Fruit fly (Drosophila melanogaster) whole organism, embryonic: ENCODE data around the gene CG6398.
A peak's percentile ranks its signal among the peaks of the same experiment; 100 is the strongest.

Experiments used
- Asciz ChIP-seq: fragments of 200-800 bp; sonication (Bioruptor generic); optimal IDR thresholded peaks from 2 replicates; lab custom pipeline; 2017; ENCODE audit warnings: missing biosample characterization, mild to moderate bottlenecking, missing genetic modification characterization, missing genetic modification reagents
- CG11723 ChIP-seq: fragments of 200-800 bp; sonication (Bioruptor generic); optimal IDR thresholded peaks from 2 replicates; lab custom pipeline; 2017; ENCODE audit warnings: missing biosample characterization, mild to moderate bottlenecking, missing genetic modification characterization
- CG14860 ChIP-seq: fragments of 200-800 bp; sonication (Bioruptor generic); IDR thresholded peaks from 3 replicates; pipeline ENCODE4 v1.3.6; 2022; ENCODE audit warnings: missing biosample characterization, missing genetic modification characterization; ENCODE audit not compliant: partially characterized antibody
- CG15479 ChIP-seq: fragments of 200-800 bp; sonication (Bioruptor generic); optimal IDR thresholded peaks from 3 replicates; lab custom pipeline; 2019; ENCODE audit warnings: missing biosample characterization, mild to moderate bottlenecking, missing genetic modification characterization, moderate library complexity
- CG15514 ChIP-seq: fragments of 200-800 bp; sonication (Bioruptor generic); optimal IDR thresholded peaks from 3 replicates; lab custom pipeline; 2017; ENCODE audit warnings: missing biosample characterization, missing genetic modification characterization, mild to moderate bottlenecking, moderate library complexity, missing genetic modification reagents
- CG16863 ChIP-seq: fragments of 200-800 bp; sonication (Bioruptor generic); optimal IDR thresholded peaks from 3 replicates; lab custom pipeline; 2016; ENCODE audit warnings: missing biosample characterization, missing genetic modification characterization
- CG18262 ChIP-seq: fragments of 200-800 bp; optimal IDR thresholded peaks from 3 replicates; lab custom pipeline; 2019; ENCODE audit warnings: missing biosample characterization, mild to moderate bottlenecking, missing genetic modification characterization, moderate library complexity
- CG32767 ChIP-seq: fragments of 200-800 bp; sonication (Bioruptor generic); IDR thresholded peaks from 2 replicates; pipeline ENCODE4 v1.3.6; 2022; ENCODE audit warnings: missing biosample characterization, missing genetic modification characterization
- CG4854 ChIP-seq: fragments of 200-800 bp; sonication (Bioruptor generic); optimal IDR thresholded peaks from 2 replicates; lab custom pipeline; 2016; ENCODE audit warnings: missing biosample characterization, missing genetic modification characterization, inconsistent platforms
- CG6254 ChIP-seq: fragments of 200-800 bp; sonication (Bioruptor generic); optimal IDR thresholded peaks from 3 replicates; lab custom pipeline; 2017; ENCODE audit warnings: mild to moderate bottlenecking, missing biosample characterization, missing genetic modification reagents, missing genetic modification characterization
- CG6683 ChIP-seq: fragments of 200-800 bp; sonication (Bioruptor generic); optimal IDR thresholded peaks from 2 replicates; lab custom pipeline; 2017; ENCODE audit warnings: missing biosample characterization, mild to moderate bottlenecking, missing genetic modification characterization, missing genetic modification reagents
- CG7271 ChIP-seq: fragments of 200-800 bp; sonication (Bioruptor generic); optimal IDR thresholded peaks from 2 replicates; lab custom pipeline; 2018; ENCODE audit warnings: missing biosample characterization, mild to moderate bottlenecking, missing genetic modification characterization, moderate library complexity
- CG7372 ChIP-seq: fragments of 200-800 bp; sonication (Bioruptor generic); IDR thresholded peaks from 2 replicates; pipeline ENCODE4 v1.3.6; 2022; ENCODE audit warnings: missing biosample characterization, missing genetic modification characterization
- CG8290 ChIP-seq, 3 experiments: fragments of 200-800 bp; sonication (Bioruptor generic); optimal IDR thresholded peaks; 2 replicates each; lab custom pipeline; 2016 to 2019; ENCODE audit warnings: missing biosample characterization in 3 of 3, missing genetic modification characterization in 3 of 3, mild to moderate bottlenecking in 2 of 3, moderate library complexity in 1 of 3
- CG8359 ChIP-seq: fragments of 200-800 bp; sonication (Bioruptor generic); optimal IDR thresholded peaks from 2 replicates; lab custom pipeline; 2017; ENCODE audit warnings: missing biosample characterization, mild to moderate bottlenecking, missing genetic modification characterization, borderline replicate concordance
- CG9797 ChIP-seq: fragments of 200-800 bp; sonication (Bioruptor generic); optimal IDR thresholded peaks from 3 replicates; lab custom pipeline; 2018; ENCODE audit warnings: missing biosample characterization, mild to moderate bottlenecking, missing genetic modification characterization
- Dbx ChIP-seq: fragments of 200-800 bp; sonication (Bioruptor generic); IDR thresholded peaks from 3 replicates; pipeline ENCODE4 v1.3.6; 2022; ENCODE audit warnings: missing biosample characterization, missing genetic modification characterization
- Dip2 ChIP-seq: fragments of 200-800 bp; sonication (Bioruptor generic); IDR thresholded peaks from 2 replicates; pipeline ENCODE4 v1.3.6; 2022; ENCODE audit warnings: missing biosample characterization, missing genetic modification characterization
- ERR ChIP-seq: fragments of 200-800 bp; sonication (Bioruptor generic); optimal IDR thresholded peaks from 2 replicates; lab custom pipeline; 2016; ENCODE audit warnings: missing biosample characterization, missing genetic modification characterization
- HLH4C ChIP-seq: fragments of 200-800 bp; sonication (Bioruptor generic); IDR thresholded peaks from 3 replicates; pipeline ENCODE4 v1.3.6; 2022; ENCODE audit warnings: missing biosample characterization, missing genetic modification characterization; ENCODE audit not compliant: partially characterized antibody
- HLHmδ ChIP-seq: fragments of 200-800 bp; sonication (Bioruptor generic); optimal IDR thresholded peaks from 2 replicates; lab custom pipeline; 2018; ENCODE audit warnings: missing biosample characterization, mild to moderate bottlenecking, missing genetic modification characterization, moderate library complexity
- Kr ChIP-seq: fragments of 200-800 bp; sonication (Bioruptor generic); optimal IDR thresholded peaks from 2 replicates; lab custom pipeline; 2017; ENCODE audit warnings: missing biosample characterization, mild to moderate bottlenecking, missing genetic modification characterization
- MBD-R2 ChIP-seq: fragments of 200-800 bp; sonication (Bioruptor generic); IDR thresholded peaks from 2 replicates; pipeline ENCODE4 v1.3.6; 2022; ENCODE audit warnings: missing biosample characterization, missing genetic modification characterization
- MTF-1 ChIP-seq: fragments of 200-800 bp; sonication (Bioruptor generic); optimal IDR thresholded peaks from 2 replicates; lab custom pipeline; 2018; ENCODE audit warnings: missing biosample characterization, mild to moderate bottlenecking, missing genetic modification characterization, borderline replicate concordance
- NC2α ChIP-seq: fragments of 200-800 bp; sonication (Bioruptor generic); optimal IDR thresholded peaks from 2 replicates; lab custom pipeline; 2016; ENCODE audit warnings: missing biosample characterization, missing genetic modification characterization
- Sox100B ChIP-seq: fragments of 200-800 bp; sonication (Bioruptor generic); optimal IDR thresholded peaks from 3 replicates; lab custom pipeline; 2018; ENCODE audit warnings: missing biosample characterization, mild to moderate bottlenecking, missing genetic modification characterization
- Stat92E ChIP-seq, 3 experiments: fragments of >200 bp in 2 of 3; fragments of 200-800 bp in 1 of 3; sonication (Bioruptor generic) in 1 of 3; optimal IDR thresholded peaks; 2 replicates each; lab custom pipeline; 2017 to 2019; ENCODE audit warnings: missing biosample characterization in 3 of 3, missing genetic modification characterization in 3 of 3, mild to moderate bottlenecking in 1 of 3, moderate library complexity in 1 of 3
- ato ChIP-seq: fragments of 200-800 bp; sonication (Bioruptor generic); IDR thresholded peaks from 2 replicates; pipeline ENCODE4 v1.3.6; 2022; ENCODE audit warnings: missing biosample characterization, missing genetic modification characterization; ENCODE audit not compliant: partially characterized antibody
- caup ChIP-seq: fragments of 200-800 bp; sonication (Bioruptor generic); optimal IDR thresholded peaks from 3 replicates; lab custom pipeline; 2017; ENCODE audit warnings: missing biosample characterization, mild to moderate bottlenecking, missing genetic modification characterization, moderate library complexity; ENCODE audit not compliant: severe bottlenecking
- chinmo ChIP-seq: fragments of 200-800 bp; sonication (Bioruptor generic); IDR thresholded peaks from 4 replicates; pipeline ENCODE4 v1.3.6; 2022; ENCODE audit warnings: missing biosample characterization, missing genetic modification characterization; ENCODE audit not compliant: partially characterized antibody
- dan ChIP-seq: fragments of 200-800 bp; sonication (Bioruptor generic); IDR thresholded peaks from 2 replicates; pipeline ENCODE4 v1.3.6; 2022; ENCODE audit warnings: missing biosample characterization, missing genetic modification characterization
- ewg ChIP-seq: fragments of 200-800 bp; sonication (Bioruptor generic); optimal IDR thresholded peaks from 3 replicates; lab custom pipeline; 2017; ENCODE audit warnings: mild to moderate bottlenecking, missing biosample characterization, missing genetic modification reagents, missing genetic modification characterization
- fd102C ChIP-seq: fragments of 200-800 bp; sonication (Bioruptor generic); optimal IDR thresholded peaks from 2 replicates; lab custom pipeline; 2018; ENCODE audit warnings: missing biosample characterization, mild to moderate bottlenecking, missing genetic modification characterization, moderate library complexity
- fd64A ChIP-seq: fragments of 200-800 bp; sonication (Bioruptor generic); optimal IDR thresholded peaks from 3 replicates; lab custom pipeline; 2018; ENCODE audit warnings: missing biosample characterization, mild to moderate bottlenecking, missing genetic modification characterization
- gcm ChIP-seq: fragments of 200-800 bp; sonication (Bioruptor generic); optimal IDR thresholded peaks from 2 replicates; lab custom pipeline; 2019; ENCODE audit warnings: missing biosample characterization, mild to moderate bottlenecking, missing genetic modification characterization, moderate library complexity
- knrl ChIP-seq: fragments of 200-800 bp; sonication (Bioruptor generic); IDR thresholded peaks from 3 replicates; pipeline ENCODE4 v1.3.6; 2022; ENCODE audit warnings: missing biosample characterization, missing genetic modification characterization; ENCODE audit not compliant: partially characterized antibody
- onecut ChIP-seq: fragments of 200-800 bp; sonication (Bioruptor generic); IDR thresholded peaks from 2 replicates; pipeline ENCODE4 v1.3.6; 2022; ENCODE audit warnings: missing biosample characterization, missing genetic modification characterization
- org-1 ChIP-seq: fragments of 200-800 bp; sonication (Bioruptor generic); optimal IDR thresholded peaks from 2 replicates; lab custom pipeline; 2017; ENCODE audit warnings: missing biosample characterization, missing genetic modification characterization
- rib ChIP-seq: fragments of 200-800 bp; sonication (Bioruptor generic); IDR thresholded peaks from 2 replicates; pipeline ENCODE4 v1.3.6; 2022; ENCODE audit warnings: missing biosample characterization, missing genetic modification characterization
- row ChIP-seq: fragments of 200-800 bp; sonication (Bioruptor generic); IDR thresholded peaks from 3 replicates; pipeline ENCODE4 v1.3.6; 2022; ENCODE audit warnings: missing biosample characterization, missing genetic modification characterization
- run ChIP-seq: fragments of 200-800 bp; sonication (Bioruptor generic); optimal IDR thresholded peaks from 3 replicates; lab custom pipeline; 2018; ENCODE audit warnings: missing biosample characterization, mild to moderate bottlenecking, missing genetic modification characterization
- slou ChIP-seq: fragments of 200-800 bp; sonication (Bioruptor generic); optimal IDR thresholded peaks from 3 replicates; lab custom pipeline; 2016; ENCODE audit warnings: missing biosample characterization, missing genetic modification characterization
- sr ChIP-seq: fragments of 200-800 bp; sonication (Bioruptor generic); IDR thresholded peaks from 3 replicates; pipeline ENCODE4 v1.3.6; 2022; ENCODE audit warnings: missing biosample characterization, missing genetic modification characterization
- sug ChIP-seq: fragments of 200-800 bp; optimal IDR thresholded peaks from 2 replicates; lab custom pipeline; 2019; ENCODE audit warnings: missing biosample characterization, mild to moderate bottlenecking, missing genetic modification characterization, moderate library complexity
- tap ChIP-seq: fragments of 200-800 bp; optimal IDR thresholded peaks from 3 replicates; lab custom pipeline; 2019; ENCODE audit warnings: missing biosample characterization, mild to moderate bottlenecking, missing genetic modification characterization, moderate library complexity
- wdn ChIP-seq: fragments of 200-800 bp; sonication (Bioruptor generic); IDR thresholded peaks from 2 replicates; pipeline ENCODE4 v1.3.6; 2022; ENCODE audit warnings: missing biosample characterization, missing genetic modification characterization
- yki ChIP-seq: fragments of >200 bp; optimal IDR thresholded peaks from 3 replicates; lab custom pipeline; 2018
- zfh2 ChIP-seq: fragments of 200-800 bp; sonication (Bioruptor generic); optimal IDR thresholded peaks from 2 replicates; lab custom pipeline; 2016; ENCODE audit warnings: missing biosample characterization, missing genetic modification characterization

The CG6398 gene

DNA sequence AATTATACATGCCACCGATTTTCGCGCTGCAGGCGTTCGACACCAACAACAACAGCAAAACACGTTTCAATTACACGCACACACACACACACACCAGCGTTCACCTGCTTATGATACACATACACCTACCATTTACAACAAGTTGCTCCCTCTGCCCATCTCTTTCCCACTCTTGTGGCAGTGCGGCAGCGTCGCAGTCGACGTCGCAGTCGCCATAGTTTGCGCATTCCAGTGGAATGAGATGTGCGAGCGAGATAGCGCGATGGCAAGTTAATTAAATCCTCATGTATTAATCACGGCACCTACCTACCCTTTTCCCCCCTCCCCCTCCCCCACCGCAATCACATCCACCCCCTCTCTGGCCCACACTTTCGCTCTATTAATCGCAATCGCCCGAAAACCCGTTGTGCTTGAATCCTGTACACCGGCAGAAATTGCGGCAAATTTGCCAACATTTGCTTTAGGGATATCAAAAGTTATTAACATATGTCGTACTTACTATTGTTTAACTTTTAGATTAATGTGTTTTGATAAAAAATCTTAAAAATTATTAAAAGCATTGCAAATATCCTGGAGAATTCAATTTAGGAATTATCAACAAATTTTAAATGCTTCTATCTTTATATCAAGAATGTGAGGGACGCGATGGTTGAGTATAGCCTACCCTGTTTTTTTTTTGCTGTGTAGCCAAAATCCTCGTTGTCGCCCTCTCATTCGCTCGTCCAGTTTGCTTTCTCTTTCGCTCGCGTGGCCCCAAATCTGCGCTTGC, 28.1 kb upstream of the CG6398 start (continued):
- TF ChIP-seq Asciz (GFP tag; lab: Kevin White, UChicago): no peak
- TF ChIP-seq wdn: no peak
- TF ChIP-seq tap (tag; lab: Kevin White, UChicago): no peak
- no peak for TF ChIP-seq Stat92E (GFP tag; optimal IDR thresholded peaks at IDR 0.05; lab: Kevin White, UChicago)
- no peak for TF ChIP-seq CG32767 (GFP tag; lab: Robert Waterston, UW)
- TF ChIP-seq org-1 (GFP tag; lab: Kevin White, UChicago): peak; percentile 32
- no peak for TF ChIP-seq run (tag; lab: Kevin White, UChicago)
- TF ChIP-seq fd64A (GFP tag; lab: Kevin White, UChicago): no peak
- TF ChIP-seq fd102C (GFP tag; lab: Kevin White, UChicago): no peak
- no peak for TF ChIP-seq CG14860
- TF ChIP-seq row: peak; percentile 48
- TF ChIP-seq CG8359: no peak
- TF ChIP-seq rib (GFP tag; lab: Robert Waterston, UW): no peak
- no peak for TF ChIP-seq ato (GFP tag; lab: Robert Waterston, UW)
- TF ChIP-seq CG6254 (GFP tag; lab: Kevin White, UChicago): peak; percentile 15
- TF ChIP-seq CG15479 (GFP tag; lab: Kevin White, UChicago): peak; percentile 24
- TF ChIP-seq yki (lab: Kevin White, UChicago): no peak
- TF ChIP-seq dan (GFP tag; lab: Robert Waterston, UW): no peak
- TF ChIP-seq MBD-R2: no peak
- TF ChIP-seq CG18262 (tag; lab: Kevin White, UChicago): peak; percentile 31
- no peak for TF ChIP-seq CG4854 (GFP tag; lab: Kevin White, UChicago)
- TF ChIP-seq CG11723 (GFP tag; lab: Kevin White, UChicago): no peak
- TF ChIP-seq NC2α: no peak
- no peak for TF ChIP-seq CG8290 (GFP tag; optimal IDR thresholded peaks at IDR 0.05; lab: Kevin White, UChicago)
- TF ChIP-seq CG8290 (tag; optimal IDR thresholded peaks at IDR 0.05; lab: Kevin White, UChicago): no peak
- 0 out of 3 replicates have a peak, but pooled peaks have one; percentile 22 for TF ChIP-seq Dbx (GFP tag; lab: Robert Waterston, UW)
- peak; percentile 51 for TF ChIP-seq slou
- TF ChIP-seq gcm (GFP tag; lab: Kevin White, UChicago): no peak
- TF ChIP-seq zfh2 (GFP tag; lab: Kevin White, UChicago): peak; percentile 32
- TF ChIP-seq HLHmδ (GFP tag; lab: Kevin White, UChicago): no peak
- TF ChIP-seq onecut (GFP tag; lab: Robert Waterston, UW): no peak
- peak; percentile 35 for TF ChIP-seq CG15514
- no peak for TF ChIP-seq Dip2 (GFP tag; lab: Robert Waterston, UW)
- TF ChIP-seq CG9797 (GFP tag; lab: Kevin White, UChicago): no peak
- TF ChIP-seq Kr: no peak
- TF ChIP-seq CG16863: no peak
- no peak for TF ChIP-seq knrl
- no peak for TF ChIP-seq MTF-1 (GFP tag; lab: Kevin White, UChicago)
- no peak for TF ChIP-seq sr (GFP tag; lab: Robert Waterston, UW)
- TF ChIP-seq CG6683 (GFP tag; lab: Kevin White, UChicago): no peak
- TF ChIP-seq Sox100B: peak; percentile 53
- no peak for TF ChIP-seq CG7271
- no peak for TF ChIP-seq CG7372 (GFP tag; lab: Robert Waterston, UW)
- no peak for TF ChIP-seq HLH4C (GFP tag; lab: Robert Waterston, UW)
- TF ChIP-seq ewg (GFP tag; lab: Kevin White, UChicago): peak; percentile 64
- TF ChIP-seq chinmo (GFP tag; lab: Robert Waterston, UW): no peak
- no peak for TF ChIP-seq ERR
- TF ChIP-seq caup (GFP tag; lab: Kevin White, UChicago): peak; percentile 16
- no peak for TF ChIP-seq sug
